Worm (Caenorhabditis elegans) whole organism, late embryonic: ENCODE measurements around the gene srh-92.
"Not testable (repeated sequence)": the region's sequence is repeated elsewhere in the genome, so short reads cannot be mapped to it uniquely, and the experiment has no call there.

ENCODE experiments used
- F13H6.1 ChIP-seq: sonication (generic microtip); optimal IDR thresholded peaks from 2 replicates; lab custom pipeline; 2016; ENCODE audit warnings: missing genetic modification characterization, missing compliant biosample characterization
- K02D7.2 ChIP-seq: sonication (generic microtip); optimal IDR thresholded peaks from 2 replicates; lab custom pipeline; 2017; ENCODE audit warnings: mild to moderate bottlenecking, missing genetic modification characterization, missing compliant biosample characterization
- K09A11.1 ChIP-seq: sonication (generic microtip); optimal IDR thresholded peaks from 2 replicates; lab custom pipeline; 2017; ENCODE audit warnings: antibody characterized with exemption, mild to moderate bottlenecking, missing genetic modification characterization, missing compliant biosample characterization; ENCODE audit not compliant: insufficient read depth
- Y22D7AL.16 ChIP-seq: sonication (generic microtip); optimal IDR thresholded peaks from 2 replicates; lab custom pipeline; 2016; ENCODE audit warnings: missing genetic modification characterization, missing compliant biosample characterization
- ceh-18 ChIP-seq: sonication (generic microtip); optimal IDR thresholded peaks from 2 replicates; lab custom pipeline; 2016; ENCODE audit warnings: missing genetic modification characterization, missing compliant biosample characterization
- ceh-24 ChIP-seq: sonication (generic microtip); optimal IDR thresholded peaks from 2 replicates; lab custom pipeline; 2016; ENCODE audit warnings: mild to moderate bottlenecking, missing genetic modification characterization, missing compliant biosample characterization
- ceh-31 ChIP-seq: sonication (generic microtip); optimal IDR thresholded peaks from 2 replicates; lab custom pipeline; 2016; ENCODE audit warnings: missing genetic modification characterization, missing compliant biosample characterization
- ceh-45 ChIP-seq: fragments of 200-800 bp; sonication (Bioruptor generic); IDR thresholded peaks from 2 replicates; pipeline ENCODE4 v1.3.6; 2022; ENCODE audit warnings: missing genetic modification reagents, missing genetic modification characterization, missing compliant biosample characterization
- ceh-6 ChIP-seq: fragments of 200-800 bp; sonication (Bioruptor generic); optimal IDR thresholded peaks from 2 replicates; lab custom pipeline; 2018; ENCODE audit warnings: mild to moderate bottlenecking, missing genetic modification characterization, missing compliant biosample characterization
- ceh-9 ChIP-seq: sonication (generic microtip); optimal IDR thresholded peaks from 2 replicates; lab custom pipeline; 2016; ENCODE audit warnings: mild to moderate bottlenecking, missing genetic modification characterization, inconsistent platforms, missing compliant biosample characterization
- che-1 ChIP-seq: sonication (generic microtip); optimal IDR thresholded peaks from 2 replicates; lab custom pipeline; 2016; ENCODE audit warnings: mild to moderate bottlenecking, missing genetic modification characterization, missing compliant biosample characterization
- dmd-4 ChIP-seq: sonication (generic microtip); optimal IDR thresholded peaks from 2 replicates; lab custom pipeline; 2016; ENCODE audit warnings: borderline replicate concordance, missing genetic modification characterization, missing compliant biosample characterization
- eyg-1 ChIP-seq: sonication (generic microtip); optimal IDR thresholded peaks from 2 replicates; lab custom pipeline; 2016; ENCODE audit warnings: missing genotype, missing genetic modification characterization, missing compliant biosample characterization
- fax-1 ChIP-seq: sonication (generic microtip); optimal IDR thresholded peaks from 2 replicates; lab custom pipeline; 2016; ENCODE audit warnings: missing genotype, missing genetic modification characterization, missing compliant biosample characterization
- gmeb-2 ChIP-seq: sonication (generic microtip); optimal IDR thresholded peaks from 2 replicates; lab custom pipeline; 2016; ENCODE audit warnings: missing genetic modification characterization, inconsistent platforms, missing compliant biosample characterization
- hlh-15 ChIP-seq: sonication (generic microtip); optimal IDR thresholded peaks from 2 replicates; lab custom pipeline; 2016; ENCODE audit warnings: missing genetic modification characterization, missing compliant biosample characterization
- hlh-30 ChIP-seq: sonication (generic microtip); optimal IDR thresholded peaks from 2 replicates; lab custom pipeline; 2017; ENCODE audit warnings: antibody characterized with exemption, missing genetic modification characterization, missing compliant biosample characterization; ENCODE audit not compliant: insufficient read depth
- hlh-6 ChIP-seq: sonication (generic microtip); optimal IDR thresholded peaks from 2 replicates; lab custom pipeline; 2016; ENCODE audit warnings: missing genotype, missing genetic modification characterization, missing compliant biosample characterization
- lim-6 ChIP-seq: sonication (generic microtip); optimal IDR thresholded peaks from 2 replicates; lab custom pipeline; 2016; ENCODE audit warnings: missing genetic modification characterization, missing compliant biosample characterization
- madf-2 ChIP-seq: sonication (generic microtip); optimal IDR thresholded peaks from 2 replicates; lab custom pipeline; 2017; ENCODE audit warnings: missing genetic modification characterization, missing compliant biosample characterization
- mec-3 ChIP-seq: sonication (generic microtip); optimal IDR thresholded peaks from 2 replicates; lab custom pipeline; 2016; ENCODE audit warnings: borderline replicate concordance, missing genetic modification characterization, missing compliant biosample characterization
- nhr-11 ChIP-seq: fragments of 150-350 bp; optimal IDR thresholded peaks from 2 replicates; lab custom pipeline; 2014; ENCODE audit warnings: missing biosample characterization, missing genetic modification characterization
- npax-4 ChIP-seq: sonication (generic microtip); optimal IDR thresholded peaks from 2 replicates; lab custom pipeline; 2016; ENCODE audit warnings: missing genetic modification characterization, missing compliant biosample characterization
- odd-2 ChIP-seq: sonication (generic microtip); optimal IDR thresholded peaks from 2 replicates; lab custom pipeline; 2017; ENCODE audit warnings: antibody characterized with exemption, mild to moderate bottlenecking, missing genetic modification characterization, missing compliant biosample characterization
- pag-3 ChIP-seq: sonication (generic microtip); optimal IDR thresholded peaks from 2 replicates; lab custom pipeline; 2016; ENCODE audit warnings: missing compliant biosample characterization, missing genetic modification characterization, borderline replicate concordance
- pax-1 ChIP-seq: fragments of 150-350 bp; optimal IDR thresholded peaks from 2 replicates; lab custom pipeline; 2014; ENCODE audit warnings: missing biosample characterization, missing genetic modification characterization
- ref-2 ChIP-seq: sonication (generic microtip); optimal IDR thresholded peaks from 2 replicates; lab custom pipeline; 2016; ENCODE audit warnings: missing genetic modification characterization, missing compliant biosample characterization
- rnt-1 ChIP-seq: sonication (generic microtip); optimal IDR thresholded peaks from 2 replicates; lab custom pipeline; 2016; ENCODE audit warnings: missing genetic modification characterization, missing compliant biosample characterization
- sdc-2 ChIP-seq: sonication (generic microtip); optimal IDR thresholded peaks from 2 replicates; lab custom pipeline; 2016; ENCODE audit warnings: missing genotype, missing genetic modification characterization, missing compliant biosample characterization
- sox-2 ChIP-seq: fragments of 200-800 bp; sonication (Bioruptor generic); IDR thresholded peaks from 2 replicates; pipeline ENCODE4 v1.3.6; 2022; ENCODE audit warnings: missing genetic modification reagents, missing genetic modification characterization, missing compliant biosample characterization
- syd-9 ChIP-seq: sonication (generic microtip); optimal IDR thresholded peaks from 2 replicates; lab custom pipeline; 2016; ENCODE audit warnings: mild to moderate bottlenecking, missing genetic modification characterization, moderate library complexity, missing compliant biosample characterization
- tbx-2 ChIP-seq: sonication (generic microtip); optimal IDR thresholded peaks from 2 replicates; lab custom pipeline; 2016; ENCODE audit warnings: missing genetic modification characterization, missing compliant biosample characterization
- tbx-7 ChIP-seq: sonication (generic microtip); optimal IDR thresholded peaks from 2 replicates; lab custom pipeline; 2016; ENCODE audit warnings: missing genotype, missing genetic modification characterization, missing compliant biosample characterization
- unc-42 ChIP-seq: sonication (generic microtip); optimal IDR thresholded peaks from 2 replicates; lab custom pipeline; 2016; ENCODE audit warnings: missing genotype, missing genetic modification characterization, missing compliant biosample characterization
- unc-55 ChIP-seq: sonication (generic microtip); optimal IDR thresholded peaks from 2 replicates; lab custom pipeline; 2017; ENCODE audit warnings: missing biosample characterization, missing genetic modification reagents, missing genetic modification characterization
- unc-86 ChIP-seq: sonication (generic microtip); optimal IDR thresholded peaks from 2 replicates; lab custom pipeline; 2016; ENCODE audit warnings: missing genetic modification characterization, missing compliant biosample characterization
- zip-5 ChIP-seq: sonication (generic microtip); optimal IDR thresholded peaks from 2 replicates; lab custom pipeline; 2016; ENCODE audit warnings: missing genetic modification characterization, missing compliant biosample characterization

Gene srh-92

DNA sequence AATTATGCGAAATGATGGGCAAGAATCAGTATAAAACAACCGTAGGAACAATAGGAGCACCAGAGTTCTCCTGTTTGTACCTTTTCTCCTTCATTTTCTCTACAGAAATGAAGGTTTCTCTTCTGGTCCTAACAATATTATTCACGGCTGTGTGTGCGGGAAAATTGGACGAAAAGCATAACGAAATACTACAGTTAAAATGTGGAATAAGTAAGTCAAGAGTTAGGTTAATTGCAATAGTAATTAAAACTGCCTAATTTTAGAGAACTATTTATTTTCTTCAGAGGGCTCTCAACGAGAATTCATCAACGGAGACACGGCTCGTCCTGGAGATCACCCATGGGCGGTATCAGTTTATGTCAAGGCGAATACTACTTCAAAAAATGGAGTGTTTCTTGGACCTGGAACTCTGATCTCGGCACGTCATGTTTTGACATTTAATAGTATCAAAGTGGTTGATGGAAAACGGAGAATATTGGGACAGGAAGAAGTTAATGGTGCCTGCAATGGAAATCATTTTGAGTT is 11.4 kb downstream of the srh-92 start, which contains the start of gene try-12:
Gene try-12, plus strand, starts transcription at position 51 of the 525 bp plus-strand sequence.
- TF ChIP-seq rnt-1 (no peak), gmeb-2 (tag; lab: Kevin White, UChicago) (no peak), ceh-24 (tag; lab: Kevin White, UChicago) (no peak), lim-6 (tag; lab: Kevin White, UChicago) (no peak), ceh-45 (GFP tag; lab: Robert Waterston, UW) (no peak), K02D7.2 (tag; lab: Kevin White, UChicago) (no peak), ref-2 (tag; lab: Kevin White, UChicago) (no peak), K09A11.1 (tag; lab: Kevin White, UChicago) (no peak), tbx-2 (tag; lab: Kevin White, UChicago) (no peak), unc-42 (tag; lab: Kevin White, UChicago) (no peak), fax-1 (tag; lab: Kevin White, UChicago) (no peak), syd-9 (no peak), zip-5 (tag; lab: Kevin White, UChicago) (no peak), nhr-11 (tag; lab: Kevin White, UChicago) (no peak), npax-4 (tag; lab: Kevin White, UChicago) (no peak), unc-55 (no peak), che-1 (tag; lab: Kevin White, UChicago) (no peak), mec-3 (tag; lab: Kevin White, UChicago) (no peak)

DNA sequence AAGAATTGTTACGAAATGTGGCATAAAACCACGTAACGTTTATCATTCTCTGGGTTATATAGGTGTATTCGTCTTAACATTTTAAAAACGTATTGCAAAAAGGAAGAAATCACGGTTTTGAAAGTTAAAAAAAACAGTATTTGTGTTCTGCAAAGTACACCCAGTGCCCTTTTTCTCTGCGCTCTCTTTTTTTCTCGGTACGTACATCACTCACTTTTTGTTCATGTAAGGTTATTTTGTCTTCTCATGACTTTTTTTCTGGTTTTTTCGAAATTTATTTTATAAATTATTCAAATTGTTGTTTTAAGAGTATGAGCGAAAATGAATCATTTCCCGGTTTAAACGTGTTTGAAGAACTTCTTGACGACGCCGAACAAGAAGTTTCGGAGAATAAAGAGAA is 13.8 kb downstream of the srh-92 start, which contains the start of gene F25E5.5:
Gene F25E5.5, plus strand, starts transcription at position 301 of the 400 bp plus-strand sequence.
- no peak for TF ChIP-seq che-1 (tag; lab: Kevin White, UChicago)
- no peak for TF ChIP-seq pag-3 (tag; lab: Kevin White, UChicago)
- TF ChIP-seq ceh-31 (tag; lab: Kevin White, UChicago) = no peak
- no peak for TF ChIP-seq sox-2 (GFP tag; lab: Robert Waterston, UW)
- TF ChIP-seq lim-6 (tag; lab: Kevin White, UChicago) = no peak
- no peak for TF ChIP-seq dmd-4 (tag; lab: Kevin White, UChicago)
- TF ChIP-seq hlh-6 (tag; lab: Kevin White, UChicago) = no peak
- no peak for TF ChIP-seq ceh-6 (GFP tag; lab: Kevin White, UChicago)
- TF ChIP-seq hlh-30 (tag; lab: Kevin White, UChicago) = no peak
- no peak for TF ChIP-seq odd-2
- no peak for TF ChIP-seq hlh-15 (tag; lab: Kevin White, UChicago)
- TF ChIP-seq ceh-9 (tag; lab: Kevin White, UChicago) = no peak
- TF ChIP-seq F13H6.1 = no peak
- TF ChIP-seq nhr-11 (tag; lab: Kevin White, UChicago) = no peak
- no peak for TF ChIP-seq gmeb-2 (tag; lab: Kevin White, UChicago)
- no peak for TF ChIP-seq pax-1

DNA sequence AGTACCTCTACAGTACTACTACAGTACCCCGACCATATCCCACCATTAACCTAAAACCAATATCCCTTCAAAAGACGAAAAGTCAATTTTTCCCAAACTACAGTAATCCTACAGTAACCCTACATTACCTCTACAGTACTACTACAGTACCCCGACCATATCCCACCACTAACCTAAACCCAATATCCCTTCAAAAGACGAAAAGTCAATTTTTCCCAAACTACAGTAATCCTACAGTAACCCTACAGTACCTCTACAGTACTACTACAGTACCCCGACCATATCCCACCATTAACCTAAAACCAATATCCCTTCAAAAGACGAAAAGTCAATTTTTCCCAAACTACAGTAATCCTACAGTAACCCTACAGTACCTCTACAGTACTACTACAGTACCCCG is 16.5 kb downstream of the srh-92 start, which contains the start of gene nhr-141:
Gene nhr-141, plus strand, starts transcription at position 331 of the 400 bp plus-strand sequence.
- not testable (repeated sequence) for TF ChIP-seq K02D7.2, madf-2, ceh-24 (tag; lab: Kevin White, UChicago)

DNA sequence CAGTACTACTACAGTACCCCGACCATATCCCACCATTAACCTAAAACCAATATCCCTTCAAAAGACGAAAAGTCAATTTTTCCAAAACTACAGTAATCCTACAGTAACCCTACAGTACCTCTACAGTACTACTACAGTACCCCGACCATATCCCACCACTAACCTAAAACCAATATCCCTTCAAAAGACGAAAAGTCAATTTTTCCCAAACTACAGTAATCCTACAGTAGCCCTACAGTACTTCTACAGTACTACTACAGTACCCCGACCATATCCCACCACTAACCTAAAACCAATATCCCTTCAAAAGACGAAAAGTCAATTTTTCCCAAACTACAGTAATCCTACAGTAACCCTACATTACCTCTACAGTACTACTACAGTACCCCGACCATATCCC is 17.3 kb downstream of the srh-92 start:
- TF ChIP-seq ceh-45 (GFP tag; lab: Robert Waterston, UW) = peak; percentile 60; the same call in 1 of the 2 replicates

DNA sequence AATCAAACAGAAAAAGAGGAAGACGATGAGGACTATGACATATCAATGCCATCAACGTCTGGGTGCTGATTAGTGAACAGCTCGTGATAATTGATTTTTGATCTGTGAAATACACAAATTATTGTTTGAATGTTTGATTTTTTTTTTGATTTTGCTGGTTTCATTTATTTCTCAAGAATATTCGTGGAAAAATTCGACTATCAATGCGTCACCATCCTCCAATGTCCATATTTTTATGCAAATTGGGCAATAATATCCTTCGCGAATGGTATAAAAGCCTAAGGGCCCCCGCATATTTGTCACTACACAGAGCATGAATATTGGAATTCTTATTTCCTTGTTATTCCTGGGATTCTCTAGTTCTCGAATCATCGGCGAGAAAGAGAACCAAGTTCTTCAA is 21.0 kb downstream of the srh-92 start, which contains the start of gene try-13:
Gene try-13, plus strand, starts transcription at position 301 of the 400 bp plus-strand sequence.
- TF ChIP-seq pag-3 (tag; lab: Kevin White, UChicago) = no peak
- TF ChIP-seq ceh-18 (tag; lab: Kevin White, UChicago) = no peak
- no peak for TF ChIP-seq unc-86 (tag; lab: Kevin White, UChicago)
- TF ChIP-seq sdc-2 = no peak
- no peak for TF ChIP-seq fax-1 (tag; lab: Kevin White, UChicago)
- TF ChIP-seq eyg-1 (tag; lab: Kevin White, UChicago) = no peak
- no peak for TF ChIP-seq Y22D7AL.16
- no peak for TF ChIP-seq pax-1
- TF ChIP-seq tbx-7 (tag; lab: Kevin White, UChicago) = no peak
- no peak for TF ChIP-seq K09A11.1 (tag; lab: Kevin White, UChicago)
- no peak for TF ChIP-seq ceh-45 (GFP tag; lab: Robert Waterston, UW)
